Fruit fly (Drosophila melanogaster) whole organism, embryonic: ENCODE results near the gene cindr.
A peak's percentile ranks its signal among the peaks of the same experiment; 100 is the strongest.

Experiments used
- Bteb2 ChIP-seq: fragments of 200-800 bp; sonication (Bioruptor generic); optimal IDR thresholded peaks from 2 replicates; lab custom pipeline; 2016; ENCODE audit warnings: missing biosample characterization, missing genetic modification characterization
- CG10209 ChIP-seq: fragments of 200-800 bp; sonication (Bioruptor generic); optimal IDR thresholded peaks from 3 replicates; lab custom pipeline; 2017; ENCODE audit warnings: missing biosample characterization, mild to moderate bottlenecking, missing genetic modification characterization, missing genetic modification reagents
- CG10979 ChIP-seq: fragments of 200-800 bp; sonication (Bioruptor generic); optimal IDR thresholded peaks from 2 replicates; lab custom pipeline; 2018; ENCODE audit warnings: missing biosample characterization, mild to moderate bottlenecking, missing genetic modification characterization, moderate library complexity
- CG12391 ChIP-seq: fragments of 200-800 bp; sonication (Bioruptor generic); optimal IDR thresholded peaks from 3 replicates; lab custom pipeline; 2018; ENCODE audit warnings: missing biosample characterization, mild to moderate bottlenecking, missing genetic modification characterization, moderate library complexity
- CG15479 ChIP-seq: fragments of 200-800 bp; sonication (Bioruptor generic); optimal IDR thresholded peaks from 3 replicates; lab custom pipeline; 2019; ENCODE audit warnings: missing biosample characterization, mild to moderate bottlenecking, missing genetic modification characterization, moderate library complexity
- CG1603 ChIP-seq: fragments of 200-800 bp; sonication (Bioruptor generic); optimal IDR thresholded peaks from 2 replicates; lab custom pipeline; 2019; ENCODE audit warnings: missing biosample characterization, mild to moderate bottlenecking, missing genetic modification characterization, moderate library complexity
- CG2120 ChIP-seq: fragments of 200-800 bp; sonication (Bioruptor generic); optimal IDR thresholded peaks from 3 replicates; lab custom pipeline; 2016; ENCODE audit warnings: missing biosample characterization, missing genetic modification characterization
- CG2712 ChIP-seq: fragments of 200-800 bp; optimal IDR thresholded peaks from 3 replicates; lab custom pipeline; 2019; ENCODE audit warnings: missing biosample characterization, mild to moderate bottlenecking, missing genetic modification characterization, moderate library complexity
- CG3065 ChIP-seq: fragments of 200-800 bp; sonication (Bioruptor generic); optimal IDR thresholded peaks from 2 replicates; lab custom pipeline; 2016; ENCODE audit warnings: missing biosample characterization, missing genetic modification characterization
- CG3407 ChIP-seq: fragments of 200-800 bp; sonication (Bioruptor generic); optimal IDR thresholded peaks from 2 replicates; lab custom pipeline; 2018; ENCODE audit warnings: missing biosample characterization, mild to moderate bottlenecking, missing genetic modification characterization
- CG3726 ChIP-seq: fragments of 200-800 bp; sonication (Bioruptor generic); IDR thresholded peaks from 3 replicates; pipeline ENCODE4, ENCODE4 v1.3.6; 2022; ENCODE audit warnings: missing biosample characterization, missing genetic modification characterization
- CG3847 ChIP-seq: fragments of 200-800 bp; sonication (Bioruptor generic); IDR thresholded peaks from 2 replicates; pipeline ENCODE4 v1.3.6; 2022; ENCODE audit warnings: missing biosample characterization, missing genetic modification characterization
- CG4328 ChIP-seq: fragments of 200-800 bp; sonication (Bioruptor generic); optimal IDR thresholded peaks from 3 replicates; lab custom pipeline; 2017; ENCODE audit warnings: missing biosample characterization, missing genetic modification reagents, missing genetic modification characterization
- CG4404 ChIP-seq: fragments of 200-800 bp; sonication (Bioruptor generic); IDR thresholded peaks from 2 replicates; pipeline ENCODE4 v1.3.6; 2022; ENCODE audit warnings: missing biosample characterization, missing genetic modification characterization
- CG4424 ChIP-seq: fragments of 200-800 bp; sonication (Bioruptor generic); optimal IDR thresholded peaks from 3 replicates; lab custom pipeline; 2016; ENCODE audit warnings: missing biosample characterization, missing genetic modification characterization
- CG6689 ChIP-seq: fragments of 200-800 bp; sonication (Bioruptor generic); IDR thresholded peaks from 2 replicates; pipeline ENCODE4 v1.3.6; 2022; ENCODE audit warnings: missing biosample characterization, missing genetic modification characterization
- CG7357 ChIP-seq: fragments of 200-800 bp; sonication (Bioruptor generic); IDR thresholded peaks from 3 replicates; pipeline ENCODE4 v1.3.6; 2022; ENCODE audit warnings: missing biosample characterization, missing genetic modification characterization
- CG8359 ChIP-seq: fragments of 200-800 bp; sonication (Bioruptor generic); optimal IDR thresholded peaks from 2 replicates; lab custom pipeline; 2017; ENCODE audit warnings: missing biosample characterization, mild to moderate bottlenecking, missing genetic modification characterization, borderline replicate concordance
- CG8388 ChIP-seq: fragments of 200-800 bp; sonication (Bioruptor generic); optimal IDR thresholded peaks from 2 replicates; lab custom pipeline; 2019; ENCODE audit warnings: missing biosample characterization, mild to moderate bottlenecking, missing genetic modification characterization, moderate library complexity
- CG8944 ChIP-seq: fragments of 200-800 bp; sonication (Bioruptor generic); optimal IDR thresholded peaks from 3 replicates; lab custom pipeline; 2016; ENCODE audit warnings: missing biosample characterization, missing genetic modification characterization
- CoRest ChIP-seq: fragments of 200-800 bp; sonication (Bioruptor generic); optimal IDR thresholded peaks from 3 replicates; lab custom pipeline; 2018; ENCODE audit warnings: missing biosample characterization, mild to moderate bottlenecking, missing genetic modification characterization, moderate library complexity
- H15 ChIP-seq: fragments of 200-800 bp; sonication (Bioruptor generic); IDR thresholded peaks from 3 replicates; pipeline ENCODE4 v1.3.6; 2022; ENCODE audit warnings: missing biosample characterization, missing genetic modification characterization
- HLH54F ChIP-seq: fragments of 200-800 bp; sonication (Bioruptor generic); optimal IDR thresholded peaks from 3 replicates; lab custom pipeline; 2016; ENCODE audit warnings: missing biosample characterization, missing genetic modification characterization
- Hmx ChIP-seq: fragments of 200-800 bp; sonication (Bioruptor generic); optimal IDR thresholded peaks from 2 replicates; lab custom pipeline; 2016; ENCODE audit warnings: missing biosample characterization, missing genetic modification characterization
- Lhr ChIP-seq: fragments of 200-800 bp; sonication (Bioruptor generic); optimal IDR thresholded peaks from 3 replicates; lab custom pipeline; 2017; ENCODE audit warnings: mild to moderate bottlenecking, missing biosample characterization, missing genetic modification reagents, missing genetic modification characterization
- Lim3 ChIP-seq: fragments of 200-800 bp; sonication (Bioruptor generic); IDR thresholded peaks from 2 replicates; pipeline ENCODE4 v1.3.6; 2022; ENCODE audit warnings: missing biosample characterization, missing genetic modification characterization
- Mes4 ChIP-seq: fragments of 200-800 bp; sonication (Bioruptor generic); optimal IDR thresholded peaks from 2 replicates; lab custom pipeline; 2016; ENCODE audit warnings: missing biosample characterization, missing genetic modification characterization
- Nf-YC ChIP-seq: fragments of 200-800 bp; optimal IDR thresholded peaks from 3 replicates; lab custom pipeline; 2019; ENCODE audit warnings: missing biosample characterization, mild to moderate bottlenecking, missing genetic modification characterization, moderate library complexity
- Ptx1 ChIP-seq: fragments of 200-800 bp; sonication (Bioruptor generic); IDR thresholded peaks from 2 replicates; pipeline ENCODE4 v1.3.6; 2022; ENCODE audit warnings: missing biosample characterization, missing genetic modification characterization
- Sox102F ChIP-seq: fragments of 200-800 bp; sonication (Bioruptor generic); optimal IDR thresholded peaks from 2 replicates; lab custom pipeline; 2018; ENCODE audit warnings: missing biosample characterization, mild to moderate bottlenecking, missing genetic modification characterization, moderate library complexity
- Vsx1 ChIP-seq: fragments of 200-800 bp; sonication (Bioruptor generic); optimal IDR thresholded peaks from 2 replicates; lab custom pipeline; 2017; ENCODE audit warnings: missing biosample characterization, mild to moderate bottlenecking, missing genetic modification characterization, missing genetic modification reagents
- ap ChIP-seq: fragments of 200-800 bp; sonication (Bioruptor generic); IDR thresholded peaks from 2 replicates; pipeline ENCODE4 v1.3.6; 2022; ENCODE audit warnings: missing biosample characterization, missing genetic modification characterization
- dysf ChIP-seq: fragments of 200-800 bp; sonication (Bioruptor generic); IDR thresholded peaks from 3 replicates; pipeline ENCODE4 v1.3.6; 2022; ENCODE audit warnings: missing biosample characterization, missing genetic modification characterization
- en ChIP-seq: fragments of 200-800 bp; sonication (Bioruptor generic); optimal IDR thresholded peaks from 2 replicates; lab custom pipeline; 2016; ENCODE audit warnings: missing biosample characterization, missing genetic modification characterization
- exex ChIP-seq: fragments of 200-800 bp; sonication (Bioruptor generic); optimal IDR thresholded peaks from 4 replicates; lab custom pipeline; 2018; ENCODE audit warnings: missing biosample characterization, mild to moderate bottlenecking, missing genetic modification characterization, moderate library complexity
- fd64A ChIP-seq: fragments of 200-800 bp; sonication (Bioruptor generic); optimal IDR thresholded peaks from 3 replicates; lab custom pipeline; 2018; ENCODE audit warnings: missing biosample characterization, mild to moderate bottlenecking, missing genetic modification characterization
- maf-S ChIP-seq: fragments of 200-800 bp; sonication (Bioruptor generic); optimal IDR thresholded peaks from 2 replicates; lab custom pipeline; 2016; ENCODE audit warnings: missing biosample characterization, missing genetic modification characterization
- pan ChIP-seq, 4 experiments: fragments of >200 bp in 3 of 4; fragments of 200-800 bp in 1 of 4; sonication (Bioruptor generic) in 1 of 4; optimal IDR thresholded peaks in 3 of 4; IDR thresholded peaks in 1 of 4; 2 replicates each; pipeline versions ENCODE4 v1.3.6 to Lab custom; 2017 to 2022; ENCODE audit warnings: missing biosample characterization in 2 of 4, missing genetic modification characterization in 2 of 4, mixed read lengths in 1 of 4
- prd ChIP-seq, 3 experiments: fragments of >200 bp in 2 of 3; fragments of 200-800 bp in 1 of 3; sonication (Bioruptor generic) in 1 of 3; optimal IDR thresholded peaks in 2 of 3; IDR thresholded peaks in 1 of 3; 2 replicates in 2 of 3; 3 replicates in 1 of 3; pipeline versions ENCODE4 v1.3.6 to Lab custom; 2017 to 2022; ENCODE audit warnings: missing biosample characterization in 1 of 3, missing genetic modification characterization in 1 of 3
- salm ChIP-seq: fragments of 200-800 bp; sonication (Bioruptor generic); optimal IDR thresholded peaks from 2 replicates; lab custom pipeline; 2018; ENCODE audit warnings: missing biosample characterization, mild to moderate bottlenecking, missing genetic modification characterization
- sc ChIP-seq, 3 experiments: fragments of >200 bp in 2 of 3; fragments of 200-800 bp in 1 of 3; sonication (Bioruptor generic) in 1 of 3; optimal IDR thresholded peaks; 2 replicates in 2 of 3; 3 replicates in 1 of 3; lab custom pipeline; 2017; ENCODE audit warnings: mild to moderate bottlenecking in 1 of 3, missing biosample characterization in 1 of 3, missing genetic modification characterization in 1 of 3, missing genetic modification reagents in 1 of 3
- sd ChIP-seq: fragments of 200-800 bp; sonication (Bioruptor generic); optimal IDR thresholded peaks from 3 replicates; lab custom pipeline; 2018; ENCODE audit warnings: missing biosample characterization, mild to moderate bottlenecking, missing genetic modification characterization, moderate library complexity
- sens ChIP-seq: fragments of 200-800 bp; sonication (Bioruptor generic); peaks from one replicate; lab custom pipeline; 2016; ENCODE audit warnings: missing biosample characterization, missing genetic modification characterization
- vvl ChIP-seq: fragments of 200-800 bp; sonication (Bioruptor generic); IDR thresholded peaks from 2 replicates; pipeline ENCODE4 v1.3.6; 2022; ENCODE audit warnings: missing biosample characterization, missing genetic modification characterization
- zen2 ChIP-seq: fragments of 200-800 bp; sonication (Bioruptor generic); IDR thresholded peaks from 3 replicates; pipeline ENCODE4 v1.3.6; 2022; ENCODE audit warnings: missing biosample characterization, missing genetic modification characterization; ENCODE audit not compliant: partially characterized antibody
- zfh2 ChIP-seq: fragments of 200-800 bp; sonication (Bioruptor generic); optimal IDR thresholded peaks from 2 replicates; lab custom pipeline; 2016; ENCODE audit warnings: missing biosample characterization, missing genetic modification characterization

cindr gene

DNA sequence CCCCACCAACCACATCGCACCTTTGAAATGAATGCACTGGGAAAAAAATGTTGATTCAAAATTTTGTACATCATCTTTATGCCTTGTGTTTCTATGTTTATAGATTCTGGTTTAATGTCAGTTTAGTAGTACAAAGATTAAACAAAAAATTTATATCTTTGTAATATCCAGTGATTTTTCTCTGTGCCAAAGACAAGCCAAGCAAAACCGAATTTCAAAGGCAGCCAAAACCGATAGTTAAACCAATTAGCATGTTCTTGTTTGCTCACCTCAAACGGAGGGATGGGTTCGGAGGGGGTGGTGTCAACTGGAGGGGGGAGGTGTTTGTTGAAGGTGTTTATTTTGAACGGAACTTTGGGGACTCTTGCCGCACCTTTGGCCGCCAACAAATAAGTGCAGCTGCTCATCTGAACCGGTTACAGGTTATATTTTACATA lies 5.5 kb downstream of the cindr start (continued):
- TF ChIP-seq CG10979: peak; percentile 91
- peak; percentile 89 for TF ChIP-seq CG4424 (GFP tag; lab: Kevin White, UChicago)
- TF ChIP-seq fd64A (GFP tag; lab: Kevin White, UChicago): peak; percentile 49
- peak; percentile 49 for TF ChIP-seq HLH54F (GFP tag; lab: Kevin White, UChicago)
- TF ChIP-seq dysf (GFP tag; lab: Robert Waterston, UW): peak; percentile 90
- TF ChIP-seq Lhr (GFP tag; lab: Kevin White, UChicago): peak; percentile 46
- TF ChIP-seq exex (tag; lab: Kevin White, UChicago): peak; percentile 53
- TF ChIP-seq sd (tag; lab: Kevin White, UChicago): peak; percentile 63
- TF ChIP-seq Sox102F (GFP tag; lab: Kevin White, UChicago): peak; percentile 91
- TF ChIP-seq Nf-YC (tag; lab: Kevin White, UChicago): peak; percentile 65
- peak; percentile 77 for TF ChIP-seq CG3407 (GFP tag; lab: Kevin White, UChicago)
- peak; percentile 61 for TF ChIP-seq ap (GFP tag; lab: Robert Waterston, UW)
- peak; percentile 59 for TF ChIP-seq CG4328 (GFP tag; lab: Kevin White, UChicago)
- TF ChIP-seq zen2 (GFP tag; lab: Robert Waterston, UW): no peak
- TF ChIP-seq Hmx (GFP tag; lab: Kevin White, UChicago): no peak

DNA sequence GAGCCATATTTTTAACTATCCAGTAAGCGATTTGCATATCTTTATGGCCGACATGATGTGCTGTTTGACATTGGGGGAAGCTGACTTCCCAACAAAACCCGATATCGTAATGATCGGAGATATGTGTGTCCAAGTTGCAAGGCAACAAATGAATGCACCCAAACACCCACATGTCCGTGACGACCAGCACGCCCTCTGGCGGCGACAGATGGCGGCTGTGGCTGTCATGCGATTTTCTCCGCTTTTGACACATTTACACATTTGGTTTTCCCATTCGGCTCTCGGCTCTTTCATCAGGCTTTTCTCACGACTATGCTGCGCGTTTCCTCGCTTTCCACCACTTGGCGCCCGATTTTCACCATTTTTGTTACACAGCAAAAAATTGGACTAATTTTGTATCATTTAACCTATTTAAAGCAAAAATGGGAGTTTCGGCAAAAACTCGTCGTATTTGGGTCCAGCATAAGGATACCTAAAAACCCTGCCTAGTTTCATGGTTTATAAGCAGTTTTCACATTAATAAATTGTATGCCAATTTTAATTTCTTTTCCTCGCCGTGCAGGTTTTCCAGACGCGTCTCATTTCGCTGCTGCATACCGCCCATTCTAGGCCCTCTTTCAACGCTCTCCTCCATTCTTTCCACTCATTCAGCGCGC lies 6.3 kb downstream of the cindr start:
- TF ChIP-seq CG15479 (GFP tag; lab: Kevin White, UChicago) (no peak), H15 (GFP tag; lab: Robert Waterston, UW) (0 out of 3 replicates have a peak, but pooled peaks have one; percentile 47), prd (optimal IDR thresholded peaks at IDR 0.05; lab: Kevin White, UChicago) (no peak), prd (GFP tag; IDR thresholded peaks at IDR 0.05; lab: Robert Waterston, UW) (peak; percentile 40; the same call in 1 of the 3 replicates), CG8388 (GFP tag; lab: Kevin White, UChicago) (peak; percentile 4), Lim3 (GFP tag; lab: Robert Waterston, UW) (no peak), CG6689 (GFP tag; lab: Robert Waterston, UW) (no peak), CoRest (tag; lab: Kevin White, UChicago) (no peak), salm (tag; lab: Kevin White, UChicago) (no peak), sc (optimal IDR thresholded peaks at IDR 0.05; lab: Kevin White, UChicago) (no peak), sc (GFP tag; optimal IDR thresholded peaks at IDR 0.05; lab: Kevin White, UChicago) (no peak), CG8359 (GFP tag; lab: Kevin White, UChicago) (peak; percentile 36), zfh2 (GFP tag; lab: Kevin White, UChicago) (no peak), pan (optimal IDR thresholded peaks at IDR 0.05; lab: Kevin White, UChicago) (no peak), pan (GFP tag; optimal IDR thresholded peaks at IDR 0.05 in 1 of 2, IDR thresholded peaks at IDR 0.05 in 1 of 2) (peak in 1 of 2 experiments; percentile 45), Sox102F (GFP tag; lab: Kevin White, UChicago) (peak; percentile 64), CG4404 (GFP tag; lab: Robert Waterston, UW) (0 out of 2 replicates have a peak, but pooled peaks have one; percentile 17), Bteb2 (GFP tag; lab: Kevin White, UChicago) (peak; percentile 11), CG10209 (GFP tag; lab: Kevin White, UChicago) (peak; percentile 8), CG12391 (peak; percentile 23), CG8944 (GFP tag; lab: Kevin White, UChicago) (peak; percentile 3), CG2120 (GFP tag; lab: Kevin White, UChicago) (peak; percentile 54), Vsx1 (no peak), CG2712 (peak; percentile 9), CG1603 (tag; lab: Kevin White, UChicago) (peak; percentile 14), sens (GFP tag; lab: Kevin White, UChicago) (peak; percentile 88), Ptx1 (GFP tag; lab: Robert Waterston, UW) (peak; percentile 49), en (GFP tag; lab: Kevin White, UChicago) (no peak), vvl (GFP tag; lab: Robert Waterston, UW) (peak; percentile 37; the same call in 1 of the 2 replicates), CG7357 (GFP tag; lab: Robert Waterston, UW) (peak; percentile 11; the same call in 1 of the 3 replicates), CG3065 (no peak), CG3726 (GFP tag; lab: Robert Waterston, UW) (0 out of 3 replicates have a peak, but pooled peaks have one; percentile 34), CG3847 (GFP tag; lab: Robert Waterston, UW) (no peak), maf-S (GFP tag; lab: Kevin White, UChicago) (peak; percentile 19), Mes4 (no peak)
